Fruit fly (Drosophila melanogaster) whole organism, embryonic: ENCODE results near the gene CG42486.

Experiments
- Atf6 ChIP-seq: fragments of 200-800 bp; sonication (Bioruptor generic); IDR thresholded peaks from 2 replicates; pipeline ENCODE4 v1.3.6; 2022; ENCODE audit warnings: missing biosample characterization, missing genetic modification characterization
- CG10274 ChIP-seq: fragments of 200-800 bp; sonication (Bioruptor generic); optimal IDR thresholded peaks from 3 replicates; lab custom pipeline; 2017; ENCODE audit warnings: missing biosample characterization, mild to moderate bottlenecking, missing genetic modification characterization
- CG10979 ChIP-seq: fragments of 200-800 bp; sonication (Bioruptor generic); optimal IDR thresholded peaks from 2 replicates; lab custom pipeline; 2018; ENCODE audit warnings: missing biosample characterization, mild to moderate bottlenecking, missing genetic modification characterization, moderate library complexity
- CG11695 ChIP-seq: fragments of 200-800 bp; sonication (Bioruptor generic); IDR thresholded peaks from 3 replicates; pipeline ENCODE4 v1.3.6; 2022; ENCODE audit warnings: missing biosample characterization, missing genetic modification characterization
- CG1233 ChIP-seq: fragments of 200-800 bp; sonication (Bioruptor generic); optimal IDR thresholded peaks from 4 replicates; lab custom pipeline; 2018; ENCODE audit warnings: missing biosample characterization, mild to moderate bottlenecking, missing genetic modification characterization
- CG13424 ChIP-seq: fragments of 200-800 bp; sonication (Bioruptor generic); optimal IDR thresholded peaks from 2 replicates; lab custom pipeline; 2019; ENCODE audit warnings: missing biosample characterization, mild to moderate bottlenecking, missing genetic modification characterization, moderate library complexity
- CG1647 ChIP-seq: fragments of 200-800 bp; sonication (Bioruptor generic); optimal IDR thresholded peaks from 3 replicates; lab custom pipeline; 2016; ENCODE audit warnings: missing biosample characterization, missing genetic modification characterization
- CG17361 ChIP-seq: fragments of 200-800 bp; sonication (Bioruptor generic); IDR thresholded peaks from 3 replicates; pipeline ENCODE4 v1.3.6; 2022; ENCODE audit warnings: missing biosample characterization, missing genetic modification characterization
- CG1832 ChIP-seq: fragments of 200-800 bp; sonication (Bioruptor generic); optimal IDR thresholded peaks from 2 replicates; lab custom pipeline; 2017; ENCODE audit warnings: missing biosample characterization, mild to moderate bottlenecking, missing genetic modification characterization, inconsistent platforms
- CG34224 ChIP-seq: fragments of 200-800 bp; sonication (Bioruptor generic); IDR thresholded peaks from 3 replicates; pipeline ENCODE4 v1.3.6; 2022; ENCODE audit warnings: missing biosample characterization, missing genetic modification characterization; ENCODE audit not compliant: partially characterized antibody
- CG4854 ChIP-seq: fragments of 200-800 bp; sonication (Bioruptor generic); optimal IDR thresholded peaks from 2 replicates; lab custom pipeline; 2016; ENCODE audit warnings: missing biosample characterization, missing genetic modification characterization, inconsistent platforms
- CG5245 ChIP-seq: fragments of 200-800 bp; sonication (Bioruptor generic); optimal IDR thresholded peaks from 3 replicates; lab custom pipeline; 2016; ENCODE audit warnings: missing biosample characterization, missing genetic modification characterization
- CG6765 ChIP-seq: fragments of 200-800 bp; sonication (Bioruptor generic); optimal IDR thresholded peaks from 3 replicates; lab custom pipeline; 2017; ENCODE audit warnings: missing biosample characterization, mild to moderate bottlenecking, missing genetic modification characterization
- CG7556 ChIP-seq: fragments of 200-800 bp; sonication (Bioruptor generic); optimal IDR thresholded peaks from 2 replicates; lab custom pipeline; 2017; ENCODE audit warnings: missing biosample characterization, mild to moderate bottlenecking, missing genetic modification characterization
- CG8478 ChIP-seq: fragments of >200 bp; optimal IDR thresholded peaks from 2 replicates; lab custom pipeline; 2018
- CG8924 ChIP-seq: fragments of 200-800 bp; optimal IDR thresholded peaks from 3 replicates; lab custom pipeline; 2019; ENCODE audit warnings: missing biosample characterization, mild to moderate bottlenecking, missing genetic modification characterization, moderate library complexity
- CG9727 ChIP-seq: fragments of 200-800 bp; sonication (Bioruptor generic); optimal IDR thresholded peaks from 3 replicates; lab custom pipeline; 2017; ENCODE audit warnings: missing biosample characterization, mild to moderate bottlenecking, missing genetic modification characterization
- Deaf1 ChIP-seq: fragments of 200-800 bp; optimal IDR thresholded peaks from 3 replicates; lab custom pipeline; 2019; ENCODE audit warnings: missing biosample characterization, mild to moderate bottlenecking, missing genetic modification characterization, moderate library complexity
- Dll ChIP-seq: fragments of 200-800 bp; sonication (Bioruptor generic); IDR thresholded peaks from 4 replicates; pipeline ENCODE4 v1.3.6; 2022; ENCODE audit warnings: missing biosample characterization, missing genetic modification characterization; ENCODE audit not compliant: partially characterized antibody
- Drgx ChIP-seq: fragments of 200-800 bp; sonication (Bioruptor generic); IDR thresholded peaks from 2 replicates; pipeline ENCODE4 v1.3.6; 2022; ENCODE audit warnings: missing biosample characterization, missing genetic modification characterization
- Ets97D ChIP-seq: fragments of 200-800 bp; sonication (Bioruptor generic); optimal IDR thresholded peaks from 3 replicates; lab custom pipeline; 2016; ENCODE audit warnings: missing biosample characterization, missing genetic modification characterization
- HHEX ChIP-seq: fragments of 200-800 bp; sonication (Bioruptor generic); optimal IDR thresholded peaks from 3 replicates; lab custom pipeline; 2017; ENCODE audit warnings: missing biosample characterization, mild to moderate bottlenecking, missing genetic modification characterization, missing genetic modification reagents
- HLH4C ChIP-seq: fragments of 200-800 bp; sonication (Bioruptor generic); IDR thresholded peaks from 3 replicates; pipeline ENCODE4 v1.3.6; 2022; ENCODE audit warnings: missing biosample characterization, missing genetic modification characterization; ENCODE audit not compliant: partially characterized antibody
- Nf-YB ChIP-seq: fragments of 200-800 bp; sonication (Bioruptor generic); optimal IDR thresholded peaks from 3 replicates; lab custom pipeline; 2019; ENCODE audit warnings: missing biosample characterization, mild to moderate bottlenecking, missing genetic modification characterization, moderate library complexity
- Nf-YC ChIP-seq: fragments of 200-800 bp; optimal IDR thresholded peaks from 3 replicates; lab custom pipeline; 2019; ENCODE audit warnings: missing biosample characterization, mild to moderate bottlenecking, missing genetic modification characterization, moderate library complexity
- Taf1 ChIP-seq: fragments of 200-800 bp; sonication (Bioruptor generic); IDR thresholded peaks from 2 replicates; pipeline ENCODE4 v1.3.6; 2022; ENCODE audit warnings: missing biosample characterization, missing genetic modification characterization
- Tbp ChIP-seq: fragments of >200 bp; optimal IDR thresholded peaks from 2 replicates; lab custom pipeline; 2018; ENCODE audit warnings: missing biosample characterization, missing genetic modification characterization
- Trl ChIP-seq, 3 experiments: fragments of >200 bp in 2 of 3; fragments of 200-800 bp in 1 of 3; sonication (Bioruptor generic) in 1 of 3; optimal IDR thresholded peaks; 2 replicates in 1 of 3; 3 replicates in 2 of 3; lab custom pipeline; 2016 to 2017; ENCODE audit warnings: missing biosample characterization in 1 of 3, missing genetic modification characterization in 1 of 3
- abd-A ChIP-seq: fragments of 200-800 bp; sonication (Bioruptor generic); optimal IDR thresholded peaks from 3 replicates; lab custom pipeline; 2019; ENCODE audit warnings: missing biosample characterization, mild to moderate bottlenecking, missing genetic modification characterization, moderate library complexity
- bowl ChIP-seq: fragments of 200-800 bp; sonication (Bioruptor generic); IDR thresholded peaks from 2 replicates; pipeline ENCODE4 v1.3.6; 2022; ENCODE audit warnings: missing biosample characterization, missing genetic modification characterization
- bsh ChIP-seq, 2 experiments: fragments of 200-800 bp; sonication (Bioruptor generic); optimal IDR thresholded peaks; 2 replicates each; lab custom pipeline; 2017 to 2018; ENCODE audit warnings: mild to moderate bottlenecking in 2 of 2, missing biosample characterization in 2 of 2, missing genetic modification characterization in 2 of 2, moderate library complexity in 1 of 2
- btn ChIP-seq: fragments of 200-800 bp; sonication (Bioruptor generic); optimal IDR thresholded peaks from 2 replicates; lab custom pipeline; 2016; ENCODE audit warnings: missing biosample characterization, missing genetic modification characterization
- chinmo ChIP-seq: fragments of 200-800 bp; sonication (Bioruptor generic); IDR thresholded peaks from 4 replicates; pipeline ENCODE4 v1.3.6; 2022; ENCODE audit warnings: missing biosample characterization, missing genetic modification characterization; ENCODE audit not compliant: partially characterized antibody
- crol ChIP-seq: fragments of 200-800 bp; sonication (Bioruptor generic); IDR thresholded peaks from 2 replicates; pipeline ENCODE4 v1.3.6; 2022; ENCODE audit warnings: missing biosample characterization, missing genetic modification characterization
- fd102C ChIP-seq: fragments of 200-800 bp; sonication (Bioruptor generic); optimal IDR thresholded peaks from 2 replicates; lab custom pipeline; 2018; ENCODE audit warnings: missing biosample characterization, mild to moderate bottlenecking, missing genetic modification characterization, moderate library complexity
- gt ChIP-seq: fragments of 200-800 bp; sonication (Bioruptor generic); IDR thresholded peaks from 2 replicates; pipeline ENCODE4 v1.3.6; 2022; ENCODE audit warnings: missing biosample characterization, missing genetic modification characterization
- insv ChIP-seq, 2 experiments: fragments of 200-800 bp; sonication (Bioruptor generic); optimal IDR thresholded peaks; 3 replicates each; lab custom pipeline; 2016 to 2018; ENCODE audit warnings: missing biosample characterization in 2 of 2, missing genetic modification characterization in 2 of 2
- ken ChIP-seq: fragments of 200-800 bp; sonication (Bioruptor generic); IDR thresholded peaks from 3 replicates; pipeline ENCODE4 v1.3.6; 2022; ENCODE audit warnings: missing biosample characterization, missing genetic modification characterization
- mam ChIP-seq: fragments of 200-800 bp; sonication (Bioruptor generic); optimal IDR thresholded peaks from 3 replicates; lab custom pipeline; 2016; ENCODE audit warnings: missing biosample characterization, missing genetic modification characterization
- peb ChIP-seq: fragments of 200-800 bp; sonication (Bioruptor generic); IDR thresholded peaks from 2 replicates; pipeline ENCODE4 v1.3.6; 2022; ENCODE audit warnings: missing biosample characterization, missing genetic modification characterization
- prd ChIP-seq, 3 experiments: fragments of >200 bp in 2 of 3; fragments of 200-800 bp in 1 of 3; sonication (Bioruptor generic) in 1 of 3; optimal IDR thresholded peaks in 2 of 3; IDR thresholded peaks in 1 of 3; 2 replicates in 2 of 3; 3 replicates in 1 of 3; pipeline versions ENCODE4 v1.3.6 to Lab custom; 2017 to 2022; ENCODE audit warnings: missing biosample characterization in 1 of 3, missing genetic modification characterization in 1 of 3
- schlank ChIP-seq: fragments of 200-800 bp; sonication (Bioruptor generic); optimal IDR thresholded peaks from 2 replicates; lab custom pipeline; 2018; ENCODE audit warnings: missing biosample characterization, mild to moderate bottlenecking, missing genetic modification characterization
- sens ChIP-seq: fragments of 200-800 bp; sonication (Bioruptor generic); peaks from one replicate; lab custom pipeline; 2016; ENCODE audit warnings: missing biosample characterization, missing genetic modification characterization
- seq ChIP-seq: fragments of 200-800 bp; sonication (Bioruptor generic); IDR thresholded peaks from 2 replicates; pipeline ENCODE4 v1.3.6; 2022; ENCODE audit warnings: missing biosample characterization, missing genetic modification characterization
- vnd ChIP-seq: fragments of 200-800 bp; sonication (Bioruptor generic); IDR thresholded peaks from 3 replicates; pipeline ENCODE4 v1.3.6; 2022; ENCODE audit warnings: missing biosample characterization, missing genetic modification characterization; ENCODE audit not compliant: partially characterized antibody
- yki ChIP-seq: fragments of >200 bp; optimal IDR thresholded peaks from 3 replicates; lab custom pipeline; 2018
- zen2 ChIP-seq: fragments of 200-800 bp; sonication (Bioruptor generic); IDR thresholded peaks from 3 replicates; pipeline ENCODE4 v1.3.6; 2022; ENCODE audit warnings: missing biosample characterization, missing genetic modification characterization; ENCODE audit not compliant: partially characterized antibody

Gene CG42486

dm6 chr2L:11804228-11805044 is 38.5 kb upstream of the CG42486 start (continued):
- TF ChIP-seq CG6765 (GFP tag; lab: Kevin White, UChicago) (no peak), Drgx (GFP tag; lab: Robert Waterston, UW) (0 out of 2 replicates have a peak, but pooled peaks have one; percentile 20), CG1647 (no peak), seq (GFP tag; lab: Robert Waterston, UW) (peak; percentile 11; the same call in 1 of the 2 replicates), CG8924 (tag; lab: Kevin White, UChicago) (no peak), Trl (optimal IDR thresholded peaks at IDR 0.05; lab: Kevin White, UChicago) (peak; percentile 75 to 86), Trl (GFP tag; optimal IDR thresholded peaks at IDR 0.05; lab: Kevin White, UChicago) (no peak), Nf-YB (GFP tag; lab: Kevin White, UChicago) (peak; percentile 57), CG1233 (GFP tag; lab: Kevin White, UChicago) (no peak), CG9727 (GFP tag; lab: Kevin White, UChicago) (no peak), zen2 (no peak), mam (no peak), prd (optimal IDR thresholded peaks at IDR 0.05; lab: Kevin White, UChicago) (no peak), prd (GFP tag; IDR thresholded peaks at IDR 0.05; lab: Robert Waterston, UW) (no peak), HHEX (GFP tag; lab: Kevin White, UChicago) (no peak), Taf1 (GFP tag; lab: Robert Waterston, UW) (no peak), peb (no peak), CG34224 (0 out of 3 replicates have a peak, but pooled peaks have one; percentile 33), CG8478 (lab: Kevin White, UChicago) (no peak), Tbp (no peak), schlank (tag; lab: Kevin White, UChicago) (no peak), CG17361 (GFP tag; lab: Robert Waterston, UW) (no peak), bsh (GFP tag; optimal IDR thresholded peaks at IDR 0.05; lab: Kevin White, UChicago) (peak in 1 of 2 experiments; percentile 11), CG11695 (GFP tag; lab: Robert Waterston, UW) (0 out of 3 replicates have a peak, but pooled peaks have one; percentile 31), fd102C (GFP tag; lab: Kevin White, UChicago) (no peak), Deaf1 (peak; percentile 60), CG5245 (GFP tag; lab: Kevin White, UChicago) (no peak), Dll (GFP tag; lab: Robert Waterston, UW) (0 out of 4 replicates have a peak, but pooled peaks have one; percentile 23), HLH4C (0 out of 3 replicates have a peak, but pooled peaks have one; percentile 23), CG1832 (peak; percentile 19), CG7556 (GFP tag; lab: Kevin White, UChicago) (no peak), abd-A (peak; percentile 94), chinmo (0 out of 4 replicates have a peak, but pooled peaks have one; percentile 46), Atf6 (GFP tag; lab: Robert Waterston, UW) (no peak), yki (lab: Kevin White, UChicago) (peak; percentile 33), bowl (GFP tag; lab: Robert Waterston, UW) (no peak), Nf-YC (tag; lab: Kevin White, UChicago) (peak; percentile 66), CG10274 (no peak), insv (GFP tag; optimal IDR thresholded peaks at IDR 0.05; lab: Kevin White, UChicago) (peak in 1 of 2 experiments; percentile 32), gt (no peak), CG13424 (tag; lab: Kevin White, UChicago) (no peak), Ets97D (GFP tag; lab: Kevin White, UChicago) (no peak), sens (GFP tag; lab: Kevin White, UChicago) (peak; percentile 27), btn (GFP tag; lab: Kevin White, UChicago) (no peak), crol (peak; percentile 99), ken (GFP tag; lab: Robert Waterston, UW) (no peak), vnd (GFP tag; lab: Robert Waterston, UW) (no peak), CG10979 (tag; lab: Kevin White, UChicago) (no peak), CG4854 (no peak)
